Worm (Caenorhabditis elegans) whole organism, L1 larva: Measurements from ENCODE around the gene eppl-1.

Experiments
- C04F5.9 ChIP-seq: sonication (generic microtip); optimal IDR thresholded peaks from 2 replicates; lab custom pipeline; 2016; ENCODE audit warnings: missing genetic modification characterization, missing compliant biosample characterization
- C16A3.4 ChIP-seq: fragments of 150-350 bp; optimal IDR thresholded peaks from 2 replicates; lab custom pipeline; 2014; ENCODE audit warnings: missing biosample characterization, missing genetic modification characterization
- F16B12.6 ChIP-seq: fragments of 150-350 bp; optimal IDR thresholded peaks from 2 replicates; lab custom pipeline; 2014; ENCODE audit warnings: missing biosample characterization, missing genetic modification characterization
- Y116A8C.19 ChIP-seq: sonication (generic microtip); optimal IDR thresholded peaks from 2 replicates; lab custom pipeline; 2016; ENCODE audit warnings: missing compliant biosample characterization, missing genetic modification characterization, borderline replicate concordance
- aha-1 ChIP-seq: fragments of 150-350 bp; optimal IDR thresholded peaks from 2 replicates; lab custom pipeline; 2014; ENCODE audit warnings: missing biosample characterization, missing genetic modification characterization
- alr-1 ChIP-seq: fragments of 200-800 bp; sonication (Bioruptor generic); optimal IDR thresholded peaks from 2 replicates; lab custom pipeline; 2018; ENCODE audit warnings: borderline replicate concordance, mild to moderate bottlenecking, missing genetic modification characterization, missing compliant biosample characterization
- ama-1 ChIP-seq: fragments of 150-350 bp; optimal IDR thresholded peaks from 2 replicates; lab custom pipeline; 2014
- blmp-1 ChIP-seq: fragments of 150-350 bp; optimal IDR thresholded peaks from 2 replicates; lab custom pipeline; 2014; ENCODE audit warnings: missing biosample characterization, missing genetic modification characterization
- ceh-63 ChIP-seq: fragments of 200-800 bp; sonication (Bioruptor generic); optimal IDR thresholded peaks from 2 replicates; lab custom pipeline; 2018; ENCODE audit warnings: mild to moderate bottlenecking, missing genetic modification characterization, missing compliant biosample characterization
- ceh-8 ChIP-seq: fragments of 200-800 bp; sonication (Bioruptor generic); optimal IDR thresholded peaks from 2 replicates; lab custom pipeline; 2018; ENCODE audit warnings: mild to moderate bottlenecking, missing genetic modification characterization, moderate library complexity, missing compliant biosample characterization
- ceh-82 ChIP-seq, 3 experiments: fragments of 150-350 bp in 1 of 3; sonication (generic microtip) in 2 of 3; optimal IDR thresholded peaks; 2 replicates each; lab custom pipeline; 2014 to 2017; ENCODE audit warnings: missing biosample characterization in 3 of 3, missing genetic modification characterization in 3 of 3
- ceh-88 ChIP-seq: fragments of 200-800 bp; sonication (Bioruptor generic); IDR thresholded peaks from 2 replicates; pipeline ENCODE4 v1.3.6; 2022; ENCODE audit warnings: missing genetic modification characterization, missing compliant biosample characterization
- ceh-90 ChIP-seq: sonication (generic microtip); optimal IDR thresholded peaks from 2 replicates; lab custom pipeline; 2016; ENCODE audit warnings: missing genetic modification characterization, missing compliant biosample characterization
- ces-1 ChIP-seq: fragments of 150-350 bp; optimal IDR thresholded peaks from 2 replicates; lab custom pipeline; 2014; ENCODE audit warnings: missing biosample characterization, missing genetic modification reagents, missing genetic modification characterization
- dsc-1 ChIP-seq: sonication (generic microtip); optimal IDR thresholded peaks from 2 replicates; lab custom pipeline; 2016; ENCODE audit warnings: mild to moderate bottlenecking, missing genetic modification characterization, missing compliant biosample characterization
- efl-1 ChIP-seq, 4 experiments: fragments of 150-350 bp; optimal IDR thresholded peaks in 3 of 4; peaks in 1 of 4; 1 replicate in 1 of 4; 2 replicates in 3 of 4; lab custom pipeline; 2014; ENCODE audit warnings: missing biosample characterization in 2 of 4, missing genetic modification characterization in 2 of 4, missing genetic modification reagents in 2 of 4
- efl-3 ChIP-seq: fragments of 200-800 bp; sonication (Bioruptor generic); optimal IDR thresholded peaks from 2 replicates; lab custom pipeline; 2018; ENCODE audit warnings: mild to moderate bottlenecking, missing genetic modification characterization, missing compliant biosample characterization
- egl-27 ChIP-seq, 2 experiments: fragments of 150-350 bp in 1 of 2; sonication (generic microtip); optimal IDR thresholded peaks; 3 replicates each; lab custom pipeline; 2017 to 2018; ENCODE audit warnings: missing biosample characterization in 2 of 2, missing genetic modification characterization in 2 of 2, missing genetic modification reagents in 2 of 2
- elt-3 ChIP-seq, 6 experiments: fragments of 150-350 bp in 1 of 6; sonication (generic microtip); optimal IDR thresholded peaks; 2 replicates each; lab custom pipeline; 2017 to 2018; ENCODE audit warnings: missing biosample characterization in 6 of 6, missing genetic modification characterization in 6 of 6, inconsistent platforms in 1 of 6
- ets-5 ChIP-seq: fragments of 200-800 bp; sonication (Bioruptor generic); IDR thresholded peaks from 2 replicates; pipeline ENCODE4 v1.3.6; 2022; ENCODE audit warnings: missing genetic modification characterization, missing compliant biosample characterization
- fkh-10 ChIP-seq: sonication (generic microtip); optimal IDR thresholded peaks from 2 replicates; lab custom pipeline; 2017; ENCODE audit warnings: missing biosample characterization, missing genetic modification reagents, missing genetic modification characterization
- fos-1 ChIP-seq: fragments of 150-350 bp; optimal IDR thresholded peaks from 2 replicates; lab custom pipeline; 2014; ENCODE audit warnings: missing biosample characterization, missing genetic modification characterization
- grh-1 ChIP-seq: fragments of 200-800 bp; sonication (Bioruptor generic); IDR thresholded peaks from 2 replicates; pipeline ENCODE4 v1.3.6; 2022; ENCODE audit warnings: missing genetic modification reagents, missing genetic modification characterization, missing compliant biosample characterization
- hlh-4 ChIP-seq: sonication (generic microtip); optimal IDR thresholded peaks from 2 replicates; lab custom pipeline; 2016; ENCODE audit warnings: mild to moderate bottlenecking, missing genetic modification characterization, missing compliant biosample characterization
- irx-1 ChIP-seq: sonication (generic microtip); optimal IDR thresholded peaks from 2 replicates; lab custom pipeline; 2016; ENCODE audit warnings: missing genetic modification characterization, missing compliant biosample characterization
- isw-1 ChIP-seq: fragments of 200-800 bp; sonication (Bioruptor generic); IDR thresholded peaks from 2 replicates; pipeline ENCODE4 v1.3.6; 2022; ENCODE audit warnings: missing genetic modification characterization, missing compliant biosample characterization
- lin-13 ChIP-seq: fragments of 150-350 bp; optimal IDR thresholded peaks from 2 replicates; lab custom pipeline; 2014; ENCODE audit warnings: missing biosample characterization, missing genetic modification reagents, missing genetic modification characterization
- lin-14 ChIP-seq: fragments of 200-800 bp; sonication (Bioruptor generic); optimal IDR thresholded peaks from 2 replicates; lab custom pipeline; 2018; ENCODE audit warnings: mild to moderate bottlenecking, missing genetic modification characterization, moderate library complexity, missing compliant biosample characterization
- lin-15B ChIP-seq: fragments of 150-350 bp; sonication (generic microtip); optimal IDR thresholded peaks from 3 replicates; lab custom pipeline; 2014; ENCODE audit warnings: missing biosample characterization, missing genetic modification characterization
- lir-3 ChIP-seq: sonication (generic microtip); optimal IDR thresholded peaks from 2 replicates; lab custom pipeline; 2016; ENCODE audit warnings: mild to moderate bottlenecking, missing genetic modification characterization, moderate library complexity, missing compliant biosample characterization; ENCODE audit not compliant: poor library complexity
- mab-9 ChIP-seq: fragments of 200-800 bp; sonication (Bioruptor generic); IDR thresholded peaks from 2 replicates; pipeline ENCODE4 v1.3.6; 2022; ENCODE audit warnings: missing genetic modification reagents, missing genetic modification characterization, missing compliant biosample characterization
- mep-1 ChIP-seq: fragments of 150-350 bp; optimal IDR thresholded peaks from 2 replicates; lab custom pipeline; 2014; ENCODE audit warnings: missing biosample characterization, missing genetic modification characterization
- nhr-11 ChIP-seq: fragments of 150-350 bp; optimal IDR thresholded peaks from 2 replicates; lab custom pipeline; 2014; ENCODE audit warnings: missing biosample characterization, missing genetic modification characterization
- nhr-12 ChIP-seq: sonication (generic microtip); optimal IDR thresholded peaks from 2 replicates; lab custom pipeline; 2017; ENCODE audit warnings: missing biosample characterization, missing genetic modification characterization
- nhr-20 ChIP-seq: sonication (generic microtip); optimal IDR thresholded peaks from 2 replicates; lab custom pipeline; 2016; ENCODE audit warnings: mild to moderate bottlenecking, missing genetic modification characterization, missing compliant biosample characterization
- nhr-28 ChIP-seq: fragments of 150-350 bp; optimal IDR thresholded peaks from 2 replicates; lab custom pipeline; 2014; ENCODE audit warnings: missing biosample characterization, missing genetic modification characterization
- nhr-76 ChIP-seq: sonication (generic microtip); optimal IDR thresholded peaks from 2 replicates; lab custom pipeline; 2017; ENCODE audit warnings: missing biosample characterization, missing genetic modification characterization
- nhr-85 ChIP-seq: sonication (generic microtip); peaks from one replicate; lab custom pipeline; 2016; ENCODE audit warnings: missing genetic modification characterization, inconsistent platforms, missing compliant biosample characterization
- nhr-90 ChIP-seq: sonication (generic microtip); optimal IDR thresholded peaks from 2 replicates; lab custom pipeline; 2016; ENCODE audit warnings: mild to moderate bottlenecking, missing genetic modification characterization, missing compliant biosample characterization; ENCODE audit not compliant: poor library complexity
- pax-3 ChIP-seq: fragments of 200-800 bp; sonication (Bioruptor generic); optimal IDR thresholded peaks from 2 replicates; lab custom pipeline; 2018; ENCODE audit warnings: mild to moderate bottlenecking, missing genetic modification characterization, moderate library complexity, missing compliant biosample characterization
- rnt-1 ChIP-seq: sonication (generic microtip); optimal IDR thresholded peaks from 2 replicates; lab custom pipeline; 2016; ENCODE audit warnings: mild to moderate bottlenecking, missing genetic modification characterization, moderate library complexity, missing compliant biosample characterization
- snpc-4 ChIP-seq: fragments of 150-350 bp; optimal IDR thresholded peaks from 2 replicates; lab custom pipeline; 2014; ENCODE audit warnings: missing biosample characterization, missing genetic modification characterization
- snu-23 ChIP-seq: sonication (generic microtip); optimal IDR thresholded peaks from 2 replicates; lab custom pipeline; 2016; ENCODE audit warnings: missing genetic modification characterization, missing compliant biosample characterization
- sox-4 ChIP-seq: sonication (generic microtip); optimal IDR thresholded peaks from 2 replicates; lab custom pipeline; 2016; ENCODE audit warnings: missing genetic modification characterization, missing compliant biosample characterization
- tbx-2 ChIP-seq: sonication (generic microtip); optimal IDR thresholded peaks from 2 replicates; lab custom pipeline; 2016; ENCODE audit warnings: missing genetic modification characterization, missing compliant biosample characterization
- tlp-1 ChIP-seq: fragments of 150-350 bp; optimal IDR thresholded peaks from 2 replicates; lab custom pipeline; 2014; ENCODE audit warnings: missing biosample characterization, missing genetic modification characterization
- unc-98 ChIP-seq: fragments of 200-800 bp; sonication (Bioruptor generic); IDR thresholded peaks from 2 replicates; pipeline ENCODE4 v1.3.6; 2022; ENCODE audit warnings: missing genetic modification characterization, missing compliant biosample characterization
- vab-15 ChIP-seq: sonication (generic microtip); optimal IDR thresholded peaks from 2 replicates; lab custom pipeline; 2017; ENCODE audit warnings: missing genotype, mild to moderate bottlenecking, missing genetic modification characterization, missing compliant biosample characterization
- xbp-1 ChIP-seq: sonication (generic microtip); optimal IDR thresholded peaks from 2 replicates; lab custom pipeline; 2016; ENCODE audit warnings: missing genetic modification characterization, missing compliant biosample characterization
- ztf-4 ChIP-seq: fragments of 150-350 bp; optimal IDR thresholded peaks from 2 replicates; lab custom pipeline; 2014; ENCODE audit warnings: missing biosample characterization, missing genetic modification characterization

Gene eppl-1

ce11 chrIV:8446904-8447303 is 4.7 kb downstream of the eppl-1 start, which contains the start of gene T01B11.1:
Gene T01B11.1, plus strand, starts transcription at chrIV:8447204.
- TF ChIP-seq efl-1 (optimal IDR thresholded peaks at IDR 0.05; lab: Kevin White, UChicago) (no peak), efl-1 (GFP tag; optimal IDR thresholded peaks at IDR 0.05 in 1 of 2; lab: Kevin White, UChicago) (peak in 1 of 2 experiments; percentile 4), F16B12.6 (tag; lab: Kevin White, UChicago) (no peak)
- TF ChIP-seq, all 84 proteins: peak for 1

- TF ChIP-seq lin-15B (tag; lab: Kevin White, UChicago) (peak; percentile 90), alr-1 (tag; lab: Kevin White, UChicago) (no peak), aha-1 (tag; lab: Kevin White, UChicago) (peak; percentile 57), isw-1 (peak; percentile 91), hlh-4 (tag; lab: Kevin White, UChicago) (no peak), nhr-90 (tag; lab: Kevin White, UChicago) (peak; percentile 92), fos-1 (tag; lab: Kevin White, UChicago) (peak; percentile 96), dsc-1 (tag; lab: Kevin White, UChicago) (peak; percentile 82), F16B12.6 (tag; lab: Kevin White, UChicago) (peak; percentile 56), snu-23 (GFP tag; lab: Kevin White, UChicago) (peak; percentile 96), unc-98 (no peak), irx-1 (tag; lab: Kevin White, UChicago) (peak; percentile 83), ces-1 (GFP tag; lab: Kevin White, UChicago) (no peak), fkh-10 (GFP tag; lab: Kevin White, UChicago) (peak; percentile 86), nhr-11 (tag; lab: Kevin White, UChicago) (peak; percentile 84), mep-1 (tag; lab: Kevin White, UChicago) (peak; percentile 95), C04F5.9 (peak; percentile 42), efl-1 (optimal IDR thresholded peaks at IDR 0.05; lab: Kevin White, UChicago) (peak; percentile 90 to 96), efl-1 (GFP tag; optimal IDR thresholded peaks at IDR 0.05 in 1 of 2; lab: Kevin White, UChicago) (peak; percentile 76 to 98), nhr-76 (tag; lab: Kevin White, UChicago) (no peak), vab-15 (tag; lab: Kevin White, UChicago) (peak; percentile 24), nhr-12 (no peak), nhr-20 (tag; lab: Kevin White, UChicago) (peak; percentile 94), elt-3 (tag; optimal IDR thresholded peaks at IDR 0.05; lab: Kevin White, UChicago) (peak in 5 of 6 experiments; percentile 66 to 93 (median 85)), sox-4 (peak; percentile 48), ets-5 (GFP tag; lab: Robert Waterston, UW) (no peak), tlp-1 (tag; lab: Kevin White, UChicago) (no peak), rnt-1 (tag; lab: Kevin White, UChicago) (peak; percentile 94), ceh-63 (no peak), C16A3.4 (tag; lab: Kevin White, UChicago) (peak; percentile 98), ceh-82 (tag; optimal IDR thresholded peaks at IDR 0.05; lab: Kevin White, UChicago) (peak; percentile 95 to 98 (median 96)), lin-14 (GFP tag; lab: Kevin White, UChicago) (peak; percentile 95), mab-9 (GFP tag; lab: Robert Waterston, UW) (peak; percentile 43; the same call in 1 of the 2 replicates), lin-13 (GFP tag; lab: Kevin White, UChicago) (peak; percentile 97), nhr-28 (no peak), xbp-1 (tag; lab: Kevin White, UChicago) (peak; percentile 95), pax-3 (tag; lab: Kevin White, UChicago) (peak; percentile 82), nhr-85 (tag; lab: Kevin White, UChicago) (peak; percentile 95), ceh-90 (tag; lab: Kevin White, UChicago) (no peak), ceh-88 (GFP tag; lab: Robert Waterston, UW) (peak; percentile 82), ama-1 (lab: Kevin White, UChicago) (peak; percentile 94), Y116A8C.19 (tag; lab: Kevin White, UChicago) (no peak), efl-3 (GFP tag; lab: Kevin White, UChicago) (no peak), ceh-8 (GFP tag; lab: Kevin White, UChicago) (peak; percentile 67), ztf-4 (tag; lab: Kevin White, UChicago) (peak; percentile 92), blmp-1 (tag; lab: Kevin White, UChicago) (peak; percentile 87), tbx-2 (tag; lab: Kevin White, UChicago) (peak; percentile 93), snpc-4 (peak; percentile 95), lir-3 (tag; lab: Kevin White, UChicago) (peak; percentile 67), grh-1 (GFP tag; lab: Robert Waterston, UW) (peak; percentile 93), egl-27 (tag; optimal IDR thresholded peaks at IDR 0.05; lab: Kevin White, UChicago) (peak; percentile 50 to 72)
Measured at ce11 chrIV:8432709-8433108, 18.9 kb downstream of the eppl-1 start, which contains the start of the genes T26A8.4 and pdtf-1. Gene T26A8.4, minus strand, starts transcription at chrIV:8432893. Gene pdtf-1, plus strand, starts transcription at chrIV:8433038.
